Fruit fly (Drosophila melanogaster): Measurements from ENCODE around the gene out.

out gene

dm6 chrX:19354628-19355101 lies 32.8 kb upstream of the out start (continued):
- TF ChIP-seq CG2202 (tag; optimal IDR thresholded peaks at IDR 0.05): peak; percentile 34
- TF ChIP-seq Asciz (GFP tag; optimal IDR thresholded peaks at IDR 0.05): no peak
- no peak for TF ChIP-seq da (GFP tag; optimal IDR thresholded peaks at IDR 0.05)
- TF ChIP-seq Mes4 (GFP tag; optimal IDR thresholded peaks at IDR 0.05): no peak
- TF ChIP-seq CG4328 (GFP tag; optimal IDR thresholded peaks at IDR 0.05): no peak
- TF ChIP-seq ranshi (GFP tag; IDR thresholded peaks at IDR 0.05): no peak
- no peak for TF ChIP-seq ab (GFP tag; optimal IDR thresholded peaks at IDR 0.05)
- TF ChIP-seq CG34224 (GFP tag; IDR thresholded peaks at IDR 0.05; ENCODE audit: partially characterized antibody): no peak
- no peak for TF ChIP-seq mirr (GFP tag; optimal IDR thresholded peaks at IDR 0.05)
- TF ChIP-seq CG1602 (GFP tag; optimal IDR thresholded peaks at IDR 0.05): peak; percentile 16
- TF ChIP-seq pita (GFP tag; optimal IDR thresholded peaks at IDR 0.05): no peak
- peak; percentile 9 for TF ChIP-seq CG15514 (GFP tag; optimal IDR thresholded peaks at IDR 0.05)
- TF ChIP-seq aop (GFP tag; IDR thresholded peaks at IDR 0.05): no peak
- TF ChIP-seq ap (GFP tag; IDR thresholded peaks at IDR 0.05): no peak
- TF ChIP-seq D (optimal IDR thresholded peaks at IDR 0.05): no peak
- peak; percentile 26 for TF ChIP-seq D (GFP tag; optimal IDR thresholded peaks at IDR 0.05)
- no peak for TF ChIP-seq onecut (GFP tag; IDR thresholded peaks at IDR 0.05)
- peak; percentile 1 for TF ChIP-seq twi (tag; optimal IDR thresholded peaks at IDR 0.05)
- peak; percentile 22 for TF ChIP-seq Chrac-16 (GFP tag; optimal IDR thresholded peaks at IDR 0.05)
- peak; percentile 42 for TF ChIP-seq sqz (GFP tag; optimal IDR thresholded peaks at IDR 0.05)
- peak; percentile 49 for TF ChIP-seq CG10209 (GFP tag; optimal IDR thresholded peaks at IDR 0.05)
- TF ChIP-seq CG18476 (GFP tag; optimal IDR thresholded peaks at IDR 0.05): no peak
- TF ChIP-seq trem (tag; optimal IDR thresholded peaks at IDR 0.05): peak; percentile 25
- TF ChIP-seq lmd (GFP tag; IDR thresholded peaks at IDR 0.05): peak; percentile 26; the same call in 1 of the 2 replicates
- TF ChIP-seq salm (tag; optimal IDR thresholded peaks at IDR 0.05): no peak
- 0 out of 2 replicates have a peak, but pooled peaks have one; percentile 16 for TF ChIP-seq CG3847 (GFP tag; IDR thresholded peaks at IDR 0.05)
- no peak for TF ChIP-seq chn (GFP tag; optimal IDR thresholded peaks at IDR 0.05)
- no peak for TF ChIP-seq sr (GFP tag; IDR thresholded peaks at IDR 0.05)
- TF ChIP-seq CG4820 (GFP tag; optimal IDR thresholded peaks at IDR 0.05): peak; percentile 12
- no peak for TF ChIP-seq gt (GFP tag; IDR thresholded peaks at IDR 0.05)
- no peak for TF ChIP-seq CG8944 (GFP tag; optimal IDR thresholded peaks at IDR 0.05)
- peak; percentile 53 for TF ChIP-seq CG7786 (GFP tag; optimal IDR thresholded peaks at IDR 0.05)
- no peak for TF ChIP-seq tx (GFP tag; optimal IDR thresholded peaks at IDR 0.05)
- no peak for TF ChIP-seq repo (GFP tag; optimal IDR thresholded peaks at IDR 0.05)
- TF ChIP-seq CG7963 (GFP tag; IDR thresholded peaks at IDR 0.05; ENCODE audit: partially characterized antibody): no peak
- peak; percentile 13 for TF ChIP-seq en (GFP tag; optimal IDR thresholded peaks at IDR 0.05)
- peak; percentile 74 for TF ChIP-seq gem (tag; optimal IDR thresholded peaks at IDR 0.05)
- no peak for TF ChIP-seq otp (GFP tag; IDR thresholded peaks at IDR 0.05)
- TF ChIP-seq Xrp1 (GFP tag; IDR thresholded peaks at IDR 0.05): 0 out of 2 replicates have a peak, but pooled peaks have one; percentile 44
- TF ChIP-seq kni (GFP tag; optimal IDR thresholded peaks at IDR 0.05): peak; percentile 19
- TF ChIP-seq trh (GFP tag; optimal IDR thresholded peaks at IDR 0.05): no peak
- no peak for TF ChIP-seq CG14965 (GFP tag; optimal IDR thresholded peaks at IDR 0.05; ENCODE audit: borderline replicate concordance)
- TF ChIP-seq unc-4 (GFP tag; IDR thresholded peaks at IDR 0.05; ENCODE audit: partially characterized antibody): no peak
- TF ChIP-seq cad (GFP tag; optimal IDR thresholded peaks at IDR 0.05): no peak
- TF ChIP-seq CG34376 (GFP tag; optimal IDR thresholded peaks at IDR 0.05): no peak
- TF ChIP-seq CG8290 (GFP tag; optimal IDR thresholded peaks at IDR 0.05): no peak
- TF ChIP-seq CG8290 (tag; optimal IDR thresholded peaks at IDR 0.05): no peak
- TF ChIP-seq vvl (GFP tag; IDR thresholded peaks at IDR 0.05): no peak; the same call in 1 of the 2 replicates
- TF ChIP-seq az2 (GFP tag; optimal IDR thresholded peaks at IDR 0.05): peak; percentile 55
- TF ChIP-seq CG3995 (GFP tag; optimal IDR thresholded peaks at IDR 0.05): no peak
- no peak for TF ChIP-seq Dref (GFP tag; IDR thresholded peaks at IDR 0.05)
- TF ChIP-seq Hand (GFP tag; optimal IDR thresholded peaks at IDR 0.05): no peak

Data from whole organism, embryonic.